Fruit fly (Drosophila melanogaster): ENCODE results near the gene CG13919.

CG13919 gene

dm6 chr3L:1618116-1618727 is 27.0 kb upstream of the CG13919 start, which contains the start of the genes CG13926, ABCB7 and CG33230 (continued):
- peak; percentile 24 for TF ChIP-seq CG3995 (GFP tag; optimal IDR thresholded peaks at IDR 0.05)
- no peak for TF ChIP-seq ranshi (GFP tag; IDR thresholded peaks at IDR 0.05)
- TF ChIP-seq B-H2 (GFP tag; optimal IDR thresholded peaks at IDR 0.05), result peak; percentile 59
- TF ChIP-seq CG8944 (GFP tag; optimal IDR thresholded peaks at IDR 0.05), result no peak
- no peak for TF ChIP-seq CG10959 (GFP tag; IDR thresholded peaks at IDR 0.05)
- no peak for TF ChIP-seq tx (GFP tag; optimal IDR thresholded peaks at IDR 0.05)
- no peak for TF ChIP-seq CG10565 (GFP tag; optimal IDR thresholded peaks at IDR 0.05)
- no peak for TF ChIP-seq CG1024 (GFP tag; IDR thresholded peaks at IDR 0.05)
- no peak for TF ChIP-seq Camta (GFP tag; optimal IDR thresholded peaks at IDR 0.05)
- TF ChIP-seq CG31224 (GFP tag; IDR thresholded peaks at IDR 0.05), result no peak
- TF ChIP-seq B-H1 (GFP tag; IDR thresholded peaks at IDR 0.05), result no peak
- no peak for TF ChIP-seq hth (optimal IDR thresholded peaks at IDR 0.05)
- no peak for TF ChIP-seq h (optimal IDR thresholded peaks at IDR 0.05)
- no peak for TF ChIP-seq fd3F (GFP tag; optimal IDR thresholded peaks at IDR 0.05)
- TF ChIP-seq CG12744 (GFP tag; optimal IDR thresholded peaks at IDR 0.05), result no peak
- no peak for TF ChIP-seq CG8281 (tag; optimal IDR thresholded peaks at IDR 0.05)
- TF ChIP-seq CG4617 (GFP tag; optimal IDR thresholded peaks at IDR 0.05; ENCODE audit: borderline replicate concordance), result peak; percentile 71
- no peak for TF ChIP-seq Oli (tag; optimal IDR thresholded peaks at IDR 0.05)
- no peak for TF ChIP-seq emc (GFP tag; optimal IDR thresholded peaks at IDR 0.05)
- no peak for TF ChIP-seq Myb (GFP tag; optimal IDR thresholded peaks at IDR 0.05)
- TF ChIP-seq Xrp1 (GFP tag; IDR thresholded peaks at IDR 0.05), result 0 out of 2 replicates have a peak, but pooled peaks have one; percentile 36
- no peak for TF ChIP-seq Hr78 (GFP tag; optimal IDR thresholded peaks at IDR 0.05)
- TF ChIP-seq exex (tag; optimal IDR thresholded peaks at IDR 0.05), result peak; percentile 39
- TF ChIP-seq CG2875 (GFP tag; optimal IDR thresholded peaks at IDR 0.05), result no peak
- no peak for TF ChIP-seq ems (GFP tag; optimal IDR thresholded peaks at IDR 0.05)
- TF ChIP-seq CG17912 (GFP tag; optimal IDR thresholded peaks at IDR 0.05), result no peak
- TF ChIP-seq CG14441 (GFP tag; IDR thresholded peaks at IDR 0.05), result no peak
- TF ChIP-seq sens (GFP tag), result peak; percentile 83
- no peak for TF ChIP-seq Aef1 (GFP tag; IDR thresholded peaks at IDR 0.05)
- 0 out of 2 replicates have a peak, but pooled peaks have one; percentile 2 for TF ChIP-seq bbx (GFP tag; IDR thresholded peaks at IDR 0.05; ENCODE audit: partially characterized antibody)
- no peak for TF ChIP-seq CG15696 (tag; optimal IDR thresholded peaks at IDR 0.05)
- no peak for TF ChIP-seq gce (GFP tag; IDR thresholded peaks at IDR 0.05)
- no peak for TF ChIP-seq CG6254 (GFP tag; optimal IDR thresholded peaks at IDR 0.05)
- peak; percentile 45 for TF ChIP-seq Meics (GFP tag; optimal IDR thresholded peaks at IDR 0.05)
- TF ChIP-seq Gsc (GFP tag; IDR thresholded peaks at IDR 0.05), result no peak
- TF ChIP-seq caup (GFP tag; optimal IDR thresholded peaks at IDR 0.05; ENCODE audit: severe bottlenecking), result no peak
- TF ChIP-seq CG1602 (GFP tag; optimal IDR thresholded peaks at IDR 0.05), result no peak
- no peak for TF ChIP-seq stwl (tag; optimal IDR thresholded peaks at IDR 0.05)
- TF ChIP-seq ci (GFP tag; IDR thresholded peaks at IDR 0.05), result no peak; the same call in 2 of the 3 replicates
- 0 out of 2 replicates have a peak, but pooled peaks have one; percentile 21 for TF ChIP-seq hbn (GFP tag; IDR thresholded peaks at IDR 0.05; ENCODE audit: partially characterized antibody)
- no peak for TF ChIP-seq gem (tag; optimal IDR thresholded peaks at IDR 0.05)
- TF ChIP-seq Lpt (GFP tag; optimal IDR thresholded peaks at IDR 0.05), result no peak
- TF ChIP-seq Max (GFP tag; optimal IDR thresholded peaks at IDR 0.05), result peak; percentile 44
- peak; percentile 7 for TF ChIP-seq Xbp1 (GFP tag; optimal IDR thresholded peaks at IDR 0.05)
- TF ChIP-seq CG14014 (GFP tag; IDR thresholded peaks at IDR 0.05), result no peak
- peak; percentile 59 for TF ChIP-seq kni (GFP tag; optimal IDR thresholded peaks at IDR 0.05)
- TF ChIP-seq Doc3 (GFP tag; IDR thresholded peaks at IDR 0.05; ENCODE audit: partially characterized antibody), result 0 out of 3 replicates have a peak, but pooled peaks have one; percentile 39
- TF ChIP-seq lmd (GFP tag; IDR thresholded peaks at IDR 0.05), result no peak
- no peak for TF ChIP-seq NFAT (GFP tag; IDR thresholded peaks at IDR 0.05)
- no peak for TF ChIP-seq GATAe (GFP tag; conservative IDR thresholded peaks at IDR 0.05)
- TF ChIP-seq PHDP (tag; optimal IDR thresholded peaks at IDR 0.05), result no peak
